Fruit fly (Drosophila melanogaster) whole organism, pupa: ENCODE results near the gene Atox1.

Experiments used
- CG10348 ChIP-seq: fragments of 200-800 bp; sonication (Bioruptor generic); IDR thresholded peaks from 2 replicates; pipeline ENCODE4 v1.3.6; 2022; ENCODE audit warnings: missing biosample characterization, missing genetic modification characterization
- CG12605 ChIP-seq: fragments of 200-800 bp; sonication (Bioruptor generic); IDR thresholded peaks from 2 replicates; pipeline ENCODE4 v1.3.6; 2022; ENCODE audit warnings: missing biosample characterization, missing genetic modification characterization
- CG13204 ChIP-seq: fragments of 200-800 bp; sonication (Bioruptor generic); optimal IDR thresholded peaks from 2 replicates; lab custom pipeline; 2018; ENCODE audit warnings: missing biosample characterization, mild to moderate bottlenecking, missing genetic modification characterization, moderate library complexity
- CG14655 ChIP-seq: fragments of 200-800 bp; sonication (Bioruptor generic); optimal IDR thresholded peaks from 3 replicates; lab custom pipeline; 2017; ENCODE audit warnings: mild to moderate bottlenecking, missing biosample characterization, missing genetic modification reagents, missing genetic modification characterization
- CG15710 ChIP-seq: fragments of 200-800 bp; sonication (Bioruptor generic); optimal IDR thresholded peaks from 2 replicates; lab custom pipeline; 2018; ENCODE audit warnings: missing biosample characterization, mild to moderate bottlenecking, missing genetic modification characterization, moderate library complexity
- CG17806 ChIP-seq: fragments of 200-800 bp; sonication (Bioruptor generic); optimal IDR thresholded peaks from 2 replicates; lab custom pipeline; 2018; ENCODE audit warnings: missing biosample characterization, mild to moderate bottlenecking, missing genetic modification characterization, moderate library complexity
- CG32121 ChIP-seq: fragments of 200-800 bp; sonication (Bioruptor generic); IDR thresholded peaks from 2 replicates; pipeline ENCODE4 v1.3.6; 2022; ENCODE audit warnings: missing biosample characterization, missing genetic modification characterization
- CG34367 ChIP-seq: fragments of 200-800 bp; sonication (Bioruptor generic); optimal IDR thresholded peaks from 2 replicates; lab custom pipeline; 2018; ENCODE audit warnings: missing biosample characterization, mild to moderate bottlenecking, missing genetic modification characterization
- CG4496 ChIP-seq: fragments of 200-800 bp; sonication (Bioruptor generic); IDR thresholded peaks from 3 replicates; pipeline ENCODE4 v1.3.6; 2022; ENCODE audit warnings: missing biosample characterization, missing genetic modification characterization
- CG8159 ChIP-seq: fragments of 200-800 bp; sonication (Bioruptor generic); optimal IDR thresholded peaks from 3 replicates; lab custom pipeline; 2018; ENCODE audit warnings: missing biosample characterization, mild to moderate bottlenecking, missing genetic modification characterization, moderate library complexity
- CG8301 ChIP-seq: fragments of 200-800 bp; sonication (Bioruptor generic); optimal IDR thresholded peaks from 2 replicates; lab custom pipeline; 2018; ENCODE audit warnings: missing biosample characterization, mild to moderate bottlenecking, missing genetic modification characterization
- CG9948 ChIP-seq: fragments of 200-800 bp; sonication (Bioruptor generic); optimal IDR thresholded peaks from 2 replicates; lab custom pipeline; 2018; ENCODE audit warnings: missing biosample characterization, mild to moderate bottlenecking, missing genetic modification characterization, moderate library complexity
- D1 ChIP-seq: fragments of 200-800 bp; sonication (Bioruptor generic); optimal IDR thresholded peaks from 2 replicates; lab custom pipeline; 2018; ENCODE audit warnings: missing biosample characterization, mild to moderate bottlenecking, missing genetic modification characterization, moderate library complexity
- EcR ChIP-seq: fragments of 200-800 bp; sonication (Bioruptor generic); optimal IDR thresholded peaks from 3 replicates; lab custom pipeline; 2019; ENCODE audit warnings: missing biosample characterization, missing genetic modification characterization, mild to moderate bottlenecking, moderate library complexity, missing genetic modification reagents
- Ets98B ChIP-seq: fragments of 200-800 bp; sonication (Bioruptor generic); IDR thresholded peaks from 2 replicates; pipeline ENCODE4 v1.3.6; 2022; ENCODE audit warnings: missing biosample characterization, missing genetic modification characterization
- Pif1A ChIP-seq: fragments of 200-800 bp; sonication (Bioruptor generic); optimal IDR thresholded peaks from 3 replicates; lab custom pipeline; 2016; ENCODE audit warnings: missing biosample characterization, missing genetic modification characterization
- Pif1B ChIP-seq: fragments of 200-800 bp; sonication (Bioruptor generic); optimal IDR thresholded peaks from 3 replicates; lab custom pipeline; 2016; ENCODE audit warnings: missing biosample characterization, missing genetic modification characterization
- Snoo ChIP-seq: fragments of 200-800 bp; sonication (Bioruptor generic); optimal IDR thresholded peaks from 3 replicates; lab custom pipeline; 2017; ENCODE audit warnings: missing biosample characterization, mild to moderate bottlenecking, missing genetic modification characterization, inconsistent platforms
- fd96Ca ChIP-seq: fragments of 200-800 bp; sonication (Bioruptor generic); IDR thresholded peaks from 3 replicates; pipeline ENCODE4 v1.3.6; 2022; ENCODE audit warnings: missing biosample characterization, missing genetic modification characterization
- gl ChIP-seq: fragments of 200-800 bp; sonication (Bioruptor generic); optimal IDR thresholded peaks from 2 replicates; lab custom pipeline; 2018; ENCODE audit warnings: missing biosample characterization, mild to moderate bottlenecking, missing genetic modification characterization
- rn ChIP-seq: fragments of 200-800 bp; sonication (Bioruptor generic); IDR thresholded peaks from 2 replicates; pipeline ENCODE4 v1.3.6; 2022; ENCODE audit warnings: missing biosample characterization, missing genetic modification characterization

Atox1 gene

DNA sequence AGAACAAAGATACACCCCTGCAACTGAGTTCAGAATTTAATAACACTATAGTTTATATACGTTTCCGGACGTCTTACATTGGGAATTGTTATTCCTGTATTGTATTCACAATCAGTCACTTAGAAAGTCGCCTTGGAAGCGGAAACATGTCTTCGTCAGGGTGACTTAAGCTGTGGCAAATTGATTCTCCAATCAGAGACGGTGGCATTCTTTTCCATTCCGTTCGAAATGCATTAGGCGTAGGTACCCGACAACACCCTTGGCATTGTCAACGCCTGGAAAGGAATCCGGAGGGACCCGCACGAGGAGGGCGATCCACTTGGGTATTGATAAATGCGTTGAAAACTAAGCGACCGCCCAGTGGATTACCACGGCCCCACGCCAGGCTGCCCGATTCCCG is 43.1 kb downstream of the Atox1 start, which contains the start of gene Sfp78E:
Sfp78E (minus strand) TSS at position 101 of the 400 bp plus-strand sequence.
- no peak for TF ChIP-seq Ets98B
- TF ChIP-seq CG32121 = no peak
- no peak for TF ChIP-seq rn
- TF ChIP-seq gl (tag; lab: Kevin White, UChicago) = no peak
- no peak for TF ChIP-seq Pif1B (GFP tag; lab: Kevin White, UChicago)
- TF ChIP-seq CG8159 (tag; lab: Kevin White, UChicago) = no peak
- no peak for TF ChIP-seq EcR (GFP tag; lab: Kevin White, UChicago)
- TF ChIP-seq CG12605 (GFP tag; lab: Robert Waterston, UW) = no peak
- no peak for TF ChIP-seq CG34367 (tag; lab: Kevin White, UChicago)
- TF ChIP-seq CG15710 (tag; lab: Kevin White, UChicago) = no peak
- TF ChIP-seq CG14655 (GFP tag; lab: Kevin White, UChicago) = no peak
- TF ChIP-seq Pif1A (GFP tag; lab: Kevin White, UChicago) = no peak
- TF ChIP-seq D1 (tag; lab: Kevin White, UChicago) = no peak
- no peak for TF ChIP-seq CG17806 (tag; lab: Kevin White, UChicago)
- TF ChIP-seq CG8301 (tag; lab: Kevin White, UChicago) = no peak
- TF ChIP-seq Snoo (tag; lab: Kevin White, UChicago) = no peak
- TF ChIP-seq, all 21 proteins: peak for 0

DNA sequence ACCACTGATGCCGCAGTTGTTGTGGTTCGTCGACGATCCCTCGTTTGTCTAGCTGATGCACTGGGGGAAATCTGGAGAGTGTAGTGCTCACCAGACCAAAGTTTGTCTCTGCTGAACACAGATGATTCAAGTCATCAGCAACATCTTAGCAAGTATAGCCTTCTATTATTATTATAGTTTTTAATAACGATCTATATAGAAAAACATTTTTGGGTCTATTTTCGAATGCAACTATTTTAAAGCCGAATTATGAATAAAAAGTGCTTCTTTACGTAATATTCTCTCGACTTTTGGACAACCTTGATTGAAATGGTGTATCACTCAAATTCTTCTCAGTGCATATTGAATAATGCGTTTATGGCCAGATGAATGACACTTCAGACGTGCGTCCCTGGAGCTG is 45.0 kb downstream of the Atox1 start:
- TF ChIP-seq Snoo (tag; lab: Kevin White, UChicago) (no peak), Pif1A (GFP tag; lab: Kevin White, UChicago) (peak; percentile 74), CG34367 (tag; lab: Kevin White, UChicago) (peak; percentile 88), EcR (GFP tag; lab: Kevin White, UChicago) (peak; percentile 82), gl (tag; lab: Kevin White, UChicago) (peak; percentile 74), Ets98B (no peak), CG4496 (GFP tag; lab: Robert Waterston, UW) (peak; percentile 47; the same call in 1 of the 3 replicates), CG8301 (tag; lab: Kevin White, UChicago) (peak; percentile 69), CG15710 (tag; lab: Kevin White, UChicago) (peak; percentile 92), rn (no peak), CG9948 (tag; lab: Kevin White, UChicago) (peak; percentile 87), D1 (tag; lab: Kevin White, UChicago) (peak; percentile 79), Pif1B (GFP tag; lab: Kevin White, UChicago) (peak; percentile 77), CG12605 (GFP tag; lab: Robert Waterston, UW) (no peak), CG10348 (GFP tag; lab: Robert Waterston, UW) (no peak), CG32121 (no peak), CG17806 (tag; lab: Kevin White, UChicago) (peak; percentile 87), fd96Ca (peak; percentile 49; the same call in 1 of the 3 replicates), CG14655 (GFP tag; lab: Kevin White, UChicago) (peak; percentile 86), CG13204 (GFP tag; lab: Kevin White, UChicago) (peak; percentile 83), CG8159 (tag; lab: Kevin White, UChicago) (peak; percentile 94)
- TF ChIP-seq, all 21 proteins: peak for 15

DNA sequence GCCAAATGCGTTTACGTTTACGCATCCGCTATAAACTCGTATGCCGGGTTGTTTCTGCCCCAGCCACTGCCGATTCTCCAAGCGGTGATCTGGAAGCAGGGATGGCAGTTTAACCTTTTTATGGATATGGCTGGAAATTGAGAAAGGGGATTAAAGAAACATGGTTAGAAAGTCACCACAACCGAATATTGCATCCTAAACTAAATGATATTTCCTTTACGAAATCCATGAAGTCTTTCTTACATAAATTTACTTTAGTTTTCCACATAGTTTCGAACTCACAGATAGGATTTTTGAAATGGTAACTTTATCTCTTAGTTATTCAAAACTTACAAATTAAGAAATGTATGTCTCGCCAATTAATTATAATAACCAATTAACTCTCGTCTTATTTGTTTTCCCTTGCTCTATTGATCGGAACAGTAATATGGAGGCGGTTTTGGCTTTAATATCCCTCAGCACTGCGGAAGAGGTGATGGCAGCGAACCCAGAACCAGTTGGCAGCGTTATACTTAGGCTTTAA is 47.9 kb downstream of the Atox1 start:
- no peak for TF ChIP-seq D1 (tag; lab: Kevin White, UChicago)
